Worm (Caenorhabditis elegans) whole organism, early embryonic: ENCODE measurements around the gene cest-3.

Experiments
- F13C5.2 ChIP-seq: sonication (generic microtip); optimal IDR thresholded peaks from 2 replicates; lab custom pipeline; 2017; ENCODE audit warnings: mild to moderate bottlenecking, missing genetic modification characterization, inconsistent platforms, missing compliant biosample characterization
- ama-1 ChIP-seq: fragments of 150-350 bp; optimal IDR thresholded peaks from 2 replicates; lab custom pipeline; 2014
- ceh-13 ChIP-seq: fragments of 200-800 bp; sonication (Bioruptor generic); optimal IDR thresholded peaks from 2 replicates; lab custom pipeline; 2018; ENCODE audit warnings: mild to moderate bottlenecking, missing genetic modification characterization, missing compliant biosample characterization
- flt-1 ChIP-seq: fragments of 200-800 bp; sonication (Bioruptor generic); IDR thresholded peaks from 2 replicates; pipeline ENCODE4 v1.3.6; 2022; ENCODE audit warnings: missing genetic modification characterization, missing compliant biosample characterization
- hmg-4 ChIP-seq: fragments of 200-800 bp; sonication (Bioruptor generic); optimal IDR thresholded peaks from 2 replicates; lab custom pipeline; 2018; ENCODE audit warnings: mild to moderate bottlenecking, missing genetic modification characterization, missing compliant biosample characterization
- hnd-1 ChIP-seq: sonication (generic microtip); optimal IDR thresholded peaks from 2 replicates; lab custom pipeline; 2016; ENCODE audit warnings: missing genetic modification characterization, missing compliant biosample characterization
- scrt-1 ChIP-seq: fragments of 200-800 bp; sonication (Bioruptor generic); IDR thresholded peaks from 2 replicates; pipeline ENCODE4 v1.3.6; 2022; ENCODE audit warnings: missing genetic modification characterization, missing compliant biosample characterization
- sea-1 ChIP-seq: fragments of 200-800 bp; sonication (Bioruptor generic); conservative IDR thresholded peaks from 2 replicates; pipeline ENCODE4 v1.3.6; 2022; ENCODE audit warnings: missing genetic modification characterization, missing compliant biosample characterization

DNA sequence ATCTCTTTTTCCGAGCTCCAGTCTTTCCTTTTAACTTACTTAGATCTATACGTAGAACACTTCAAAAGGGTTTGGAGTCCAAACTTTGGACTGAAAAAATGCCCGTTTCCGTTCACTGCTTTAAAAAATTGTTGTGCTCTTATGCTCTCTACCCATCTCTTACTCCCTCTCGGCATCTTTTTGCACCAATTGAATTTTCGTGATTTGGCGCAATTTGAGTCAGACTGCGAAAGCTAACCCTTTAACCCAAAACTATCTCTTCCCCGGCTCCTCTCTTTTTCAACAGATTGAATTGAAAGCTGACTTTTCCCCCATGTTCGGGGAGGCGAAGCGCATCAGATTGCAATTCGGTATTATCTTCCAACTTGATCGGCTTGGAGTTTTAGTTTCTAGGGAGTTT lies 10.7 kb downstream of the cest-3 start:
- no peak for TF ChIP-seq ama-1 (lab: Kevin White, UChicago)
- TF ChIP-seq hnd-1 (tag; lab: Kevin White, UChicago): no peak
- TF ChIP-seq scrt-1: no peak
- no peak for TF ChIP-seq hmg-4 (GFP tag; lab: Kevin White, UChicago)
- TF ChIP-seq sea-1 (GFP tag; lab: Robert Waterston, UW): no peak
- no peak for TF ChIP-seq flt-1 (GFP tag; lab: Robert Waterston, UW)
- no peak for TF ChIP-seq F13C5.2 (tag; lab: Kevin White, UChicago)
- TF ChIP-seq ceh-13 (GFP tag; lab: Kevin White, UChicago): no peak
